Fruit fly (Drosophila melanogaster) whole organism, pupa: Measurements from ENCODE around the gene CG31675.

Experiments
- CG12605 ChIP-seq: fragments of 200-800 bp; sonication (Bioruptor generic); IDR thresholded peaks from 2 replicates; pipeline ENCODE4 v1.3.6; 2022; ENCODE audit warnings: missing biosample characterization, missing genetic modification characterization
- CG15710 ChIP-seq: fragments of 200-800 bp; sonication (Bioruptor generic); optimal IDR thresholded peaks from 2 replicates; lab custom pipeline; 2018; ENCODE audit warnings: missing biosample characterization, mild to moderate bottlenecking, missing genetic modification characterization, moderate library complexity
- CG17806 ChIP-seq: fragments of 200-800 bp; sonication (Bioruptor generic); optimal IDR thresholded peaks from 2 replicates; lab custom pipeline; 2018; ENCODE audit warnings: missing biosample characterization, mild to moderate bottlenecking, missing genetic modification characterization, moderate library complexity
- CG4496 ChIP-seq: fragments of 200-800 bp; sonication (Bioruptor generic); IDR thresholded peaks from 3 replicates; pipeline ENCODE4 v1.3.6; 2022; ENCODE audit warnings: missing biosample characterization, missing genetic modification characterization
- CG8159 ChIP-seq: fragments of 200-800 bp; sonication (Bioruptor generic); optimal IDR thresholded peaks from 3 replicates; lab custom pipeline; 2018; ENCODE audit warnings: missing biosample characterization, mild to moderate bottlenecking, missing genetic modification characterization, moderate library complexity
- CG8301 ChIP-seq: fragments of 200-800 bp; sonication (Bioruptor generic); optimal IDR thresholded peaks from 2 replicates; lab custom pipeline; 2018; ENCODE audit warnings: missing biosample characterization, mild to moderate bottlenecking, missing genetic modification characterization
- EcR ChIP-seq: fragments of 200-800 bp; sonication (Bioruptor generic); optimal IDR thresholded peaks from 3 replicates; lab custom pipeline; 2019; ENCODE audit warnings: missing biosample characterization, missing genetic modification characterization, mild to moderate bottlenecking, moderate library complexity, missing genetic modification reagents
- Ets98B ChIP-seq: fragments of 200-800 bp; sonication (Bioruptor generic); IDR thresholded peaks from 2 replicates; pipeline ENCODE4 v1.3.6; 2022; ENCODE audit warnings: missing biosample characterization, missing genetic modification characterization
- Snoo ChIP-seq: fragments of 200-800 bp; sonication (Bioruptor generic); optimal IDR thresholded peaks from 3 replicates; lab custom pipeline; 2017; ENCODE audit warnings: missing biosample characterization, mild to moderate bottlenecking, missing genetic modification characterization, inconsistent platforms
- fd96Ca ChIP-seq: fragments of 200-800 bp; sonication (Bioruptor generic); IDR thresholded peaks from 3 replicates; pipeline ENCODE4 v1.3.6; 2022; ENCODE audit warnings: missing biosample characterization, missing genetic modification characterization
- gl ChIP-seq: fragments of 200-800 bp; sonication (Bioruptor generic); optimal IDR thresholded peaks from 2 replicates; lab custom pipeline; 2018; ENCODE audit warnings: missing biosample characterization, mild to moderate bottlenecking, missing genetic modification characterization

- TF ChIP-seq EcR (GFP tag; lab: Kevin White, UChicago): peak; percentile 34
- no peak for TF ChIP-seq CG17806 (tag; lab: Kevin White, UChicago)
- TF ChIP-seq Snoo (tag; lab: Kevin White, UChicago): no peak
- TF ChIP-seq Ets98B (GFP tag; lab: Robert Waterston, UW): no peak
- TF ChIP-seq CG4496 (GFP tag; lab: Robert Waterston, UW): no peak
- no peak for TF ChIP-seq CG8159
- TF ChIP-seq CG12605: no peak; the same call in 1 of the 2 replicates
- TF ChIP-seq CG15710: no peak
- no peak for TF ChIP-seq gl
- TF ChIP-seq fd96Ca (GFP tag; lab: Robert Waterston, UW): no peak
- no peak for TF ChIP-seq CG8301
Measured at dm6 chr2L:20878463-20878862, 10.9 kb downstream of the CG31675 start.
